Fruit fly (Drosophila melanogaster) whole organism, prepupa: ENCODE data around the gene Hsp83.
A peak's percentile ranks its signal among the peaks of the same experiment; 100 is the strongest.

Experiments used
- Blimp-1 ChIP-seq: fragments of 200-800 bp; sonication (Bioruptor generic); optimal IDR thresholded peaks from 3 replicates; lab custom pipeline; 2017; ENCODE audit warnings: missing biosample characterization, missing genetic modification characterization, mild to moderate bottlenecking, moderate library complexity, missing genetic modification reagents
- CG10631 ChIP-seq: fragments of 200-800 bp; sonication (Bioruptor generic); optimal IDR thresholded peaks from 2 replicates; lab custom pipeline; 2016; ENCODE audit warnings: missing biosample characterization, missing genetic modification characterization
- CG15336 ChIP-seq: fragments of 200-800 bp; sonication (Bioruptor generic); IDR thresholded peaks from 2 replicates; pipeline ENCODE4 v1.3.6; 2022; ENCODE audit warnings: missing biosample characterization, missing genetic modification characterization
- CG1621 ChIP-seq: fragments of 200-800 bp; sonication (Bioruptor generic); optimal IDR thresholded peaks from 3 replicates; lab custom pipeline; 2018; ENCODE audit warnings: missing biosample characterization, mild to moderate bottlenecking, missing genetic modification characterization
- CG16779 ChIP-seq: fragments of 200-800 bp; sonication (Bioruptor generic); optimal IDR thresholded peaks from 3 replicates; lab custom pipeline; 2017; ENCODE audit warnings: missing biosample characterization, mild to moderate bottlenecking, missing genetic modification characterization
- CG3032 ChIP-seq: fragments of 200-800 bp; optimal IDR thresholded peaks from 2 replicates; lab custom pipeline; 2019; ENCODE audit warnings: missing biosample characterization, mild to moderate bottlenecking, missing genetic modification characterization, moderate library complexity
- CG31627 ChIP-seq: fragments of 200-800 bp; sonication (Bioruptor generic); optimal IDR thresholded peaks from 3 replicates; lab custom pipeline; 2016; ENCODE audit warnings: missing biosample characterization, missing genetic modification characterization
- CG34406 ChIP-seq: fragments of 200-800 bp; sonication (Bioruptor generic); optimal IDR thresholded peaks from 3 replicates; lab custom pipeline; 2016; ENCODE audit warnings: missing biosample characterization, missing genetic modification characterization
- CG3919 ChIP-seq: fragments of 200-800 bp; sonication (Bioruptor generic); optimal IDR thresholded peaks from 3 replicates; lab custom pipeline; 2016; ENCODE audit warnings: missing biosample characterization, missing genetic modification characterization
- CG4318 ChIP-seq: fragments of 200-800 bp; sonication (Bioruptor generic); optimal IDR thresholded peaks from 3 replicates; lab custom pipeline; 2017; ENCODE audit warnings: missing biosample characterization, mild to moderate bottlenecking, missing genetic modification characterization
- CG6163 ChIP-seq: fragments of 200-800 bp; sonication (Bioruptor generic); IDR thresholded peaks from 3 replicates; pipeline ENCODE4 v1.3.6; 2022; ENCODE audit warnings: missing biosample characterization, missing genetic modification characterization
- CG6276 ChIP-seq: fragments of 200-800 bp; sonication (Bioruptor generic); optimal IDR thresholded peaks from 2 replicates; lab custom pipeline; 2017; ENCODE audit warnings: missing biosample characterization, mild to moderate bottlenecking, missing genetic modification characterization
- CG6792 ChIP-seq: fragments of 200-800 bp; sonication (Bioruptor generic); optimal IDR thresholded peaks from 3 replicates; lab custom pipeline; 2016; ENCODE audit warnings: missing biosample characterization, missing genetic modification characterization
- CG6808 ChIP-seq: fragments of 200-800 bp; sonication (Bioruptor generic); optimal IDR thresholded peaks from 3 replicates; lab custom pipeline; 2017; ENCODE audit warnings: missing biosample characterization, missing genetic modification characterization, mild to moderate bottlenecking, moderate library complexity, missing genetic modification reagents
- CG6854 ChIP-seq: fragments of 200-800 bp; sonication (Bioruptor generic); optimal IDR thresholded peaks from 2 replicates; lab custom pipeline; 2017; ENCODE audit warnings: missing biosample characterization, mild to moderate bottlenecking, missing genetic modification characterization
- CG8119 ChIP-seq: fragments of 200-800 bp; sonication (Bioruptor generic); IDR thresholded peaks from 3 replicates; pipeline ENCODE4 v1.3.6; 2022; ENCODE audit warnings: missing biosample characterization, missing genetic modification characterization
- CG8632 ChIP-seq: fragments of 200-800 bp; sonication (Bioruptor generic); optimal IDR thresholded peaks from 3 replicates; lab custom pipeline; 2016; ENCODE audit warnings: missing biosample characterization, missing genetic modification characterization
- CG9139 ChIP-seq: fragments of 200-800 bp; sonication (Bioruptor generic); optimal IDR thresholded peaks from 3 replicates; lab custom pipeline; 2017; ENCODE audit warnings: missing biosample characterization, mild to moderate bottlenecking, missing genetic modification characterization
- Eip75B ChIP-seq: fragments of 200-800 bp; sonication (Bioruptor generic); optimal IDR thresholded peaks from 3 replicates; lab custom pipeline; 2016; ENCODE audit warnings: missing biosample characterization, missing genetic modification characterization
- Eip78C ChIP-seq: fragments of 200-800 bp; sonication (Bioruptor generic); peaks from one replicate; lab custom pipeline; 2016; ENCODE audit warnings: missing biosample characterization, missing genetic modification characterization
- Eip93F ChIP-seq: fragments of 200-800 bp; sonication (Bioruptor generic); optimal IDR thresholded peaks from 2 replicates; lab custom pipeline; 2016; ENCODE audit warnings: missing biosample characterization, mild to moderate bottlenecking, missing genetic modification characterization
- Ets21C ChIP-seq: fragments of 200-800 bp; sonication (Bioruptor generic); optimal IDR thresholded peaks from 3 replicates; lab custom pipeline; 2016; ENCODE audit warnings: missing biosample characterization, missing genetic modification characterization
- Gug ChIP-seq: fragments of 200-800 bp; sonication (Bioruptor generic); IDR thresholded peaks from 2 replicates; pipeline ENCODE4 v1.3.6; 2022; ENCODE audit warnings: missing biosample characterization, missing genetic modification characterization
- Hr38 ChIP-seq: sonication (Bioruptor generic); optimal IDR thresholded peaks from 2 replicates; lab custom pipeline; 2016; ENCODE audit warnings: missing biosample characterization, missing genetic modification characterization
- Hr39 ChIP-seq: fragments of 200-800 bp; sonication (Bioruptor generic); optimal IDR thresholded peaks from 2 replicates; lab custom pipeline; 2016; ENCODE audit warnings: missing biosample characterization, missing genetic modification characterization
- Lpt ChIP-seq: fragments of 200-800 bp; sonication (Bioruptor generic); optimal IDR thresholded peaks from 3 replicates; lab custom pipeline; 2016; ENCODE audit warnings: missing biosample characterization, missing genetic modification characterization
- Met ChIP-seq: fragments of 200-800 bp; sonication (Bioruptor generic); optimal IDR thresholded peaks from 3 replicates; lab custom pipeline; 2016; ENCODE audit warnings: missing biosample characterization, missing genetic modification characterization
- OdsH ChIP-seq: fragments of 200-800 bp; sonication (Bioruptor generic); optimal IDR thresholded peaks from 3 replicates; lab custom pipeline; 2016; ENCODE audit warnings: missing biosample characterization, missing genetic modification characterization
- Smox ChIP-seq: fragments of 200-800 bp; sonication (Bioruptor generic); optimal IDR thresholded peaks from 3 replicates; lab custom pipeline; 2016; ENCODE audit warnings: missing biosample characterization, missing genetic modification characterization
- Sox14 ChIP-seq: fragments of 200-800 bp; sonication (Bioruptor generic); optimal IDR thresholded peaks from 3 replicates; lab custom pipeline; 2016; ENCODE audit warnings: missing biosample characterization, missing genetic modification characterization
- Sox15 ChIP-seq: fragments of 200-800 bp; sonication (Bioruptor generic); optimal IDR thresholded peaks from 3 replicates; lab custom pipeline; 2016; ENCODE audit warnings: missing biosample characterization, missing genetic modification characterization
- cyc ChIP-seq: fragments of 200-800 bp; sonication (Bioruptor generic); optimal IDR thresholded peaks from 3 replicates; lab custom pipeline; 2016; ENCODE audit warnings: missing biosample characterization, missing genetic modification characterization
- dsx ChIP-seq: fragments of 200-800 bp; optimal IDR thresholded peaks from 3 replicates; lab custom pipeline; 2019; ENCODE audit warnings: missing biosample characterization, mild to moderate bottlenecking, missing genetic modification characterization, moderate library complexity; ENCODE audit not compliant: poor library complexity, severe bottlenecking
- eg ChIP-seq: fragments of 200-800 bp; sonication (Bioruptor generic); IDR thresholded peaks from 3 replicates; pipeline ENCODE4 v1.3.6; 2022; ENCODE audit warnings: missing biosample characterization, missing genetic modification characterization
- esn ChIP-seq: fragments of 200-800 bp; sonication (Bioruptor generic); optimal IDR thresholded peaks from 2 replicates; lab custom pipeline; 2016; ENCODE audit warnings: missing biosample characterization, mild to moderate bottlenecking, missing genetic modification characterization, moderate library complexity
- fd59A ChIP-seq: fragments of 200-800 bp; sonication (Bioruptor generic); optimal IDR thresholded peaks from 2 replicates; lab custom pipeline; 2017; ENCODE audit warnings: missing biosample characterization, mild to moderate bottlenecking, missing genetic modification characterization, missing genetic modification reagents
- fd85E ChIP-seq: fragments of 200-800 bp; sonication (Bioruptor generic); optimal IDR thresholded peaks from 3 replicates; lab custom pipeline; 2016; ENCODE audit warnings: missing biosample characterization, missing genetic modification characterization
- fkh ChIP-seq: fragments of 200-800 bp; sonication (Bioruptor generic); optimal IDR thresholded peaks from 3 replicates; lab custom pipeline; 2017; ENCODE audit warnings: missing biosample characterization, mild to moderate bottlenecking, missing genetic modification characterization, moderate library complexity
- lz ChIP-seq: fragments of 200-800 bp; sonication (Bioruptor generic); optimal IDR thresholded peaks from 3 replicates; lab custom pipeline; 2016; ENCODE audit warnings: missing biosample characterization, missing genetic modification characterization
- net ChIP-seq: fragments of 200-800 bp; sonication (Bioruptor generic); optimal IDR thresholded peaks from 3 replicates; lab custom pipeline; 2016; ENCODE audit warnings: missing biosample characterization, missing genetic modification characterization
- salr ChIP-seq, 2 experiments: fragments of 200-800 bp; sonication (Bioruptor generic); optimal IDR thresholded peaks; 3 replicates each; lab custom pipeline; 2016 to 2018; ENCODE audit warnings: missing biosample characterization in 2 of 2, missing genetic modification characterization in 2 of 2, mild to moderate bottlenecking in 1 of 2
- spab ChIP-seq: fragments of 200-800 bp; sonication (Bioruptor generic); optimal IDR thresholded peaks from 2 replicates; lab custom pipeline; 2017; ENCODE audit warnings: missing biosample characterization, mild to moderate bottlenecking, missing genetic modification characterization, missing genetic modification reagents
- ss ChIP-seq, 2 experiments: fragments of 200-800 bp; sonication (Bioruptor generic); optimal IDR thresholded peaks; 2 replicates in 1 of 2; 3 replicates in 1 of 2; lab custom pipeline; 2017 to 2018; ENCODE audit warnings: mild to moderate bottlenecking in 2 of 2, missing biosample characterization in 2 of 2, missing genetic modification characterization in 2 of 2, moderate library complexity in 1 of 2
- topi ChIP-seq: fragments of 200-800 bp; sonication (Bioruptor generic); optimal IDR thresholded peaks from 3 replicates; lab custom pipeline; 2016; ENCODE audit warnings: missing biosample characterization, missing genetic modification characterization
- vri ChIP-seq: fragments of 200-800 bp; sonication (Bioruptor generic); optimal IDR thresholded peaks from 3 replicates; lab custom pipeline; 2016; ENCODE audit warnings: missing biosample characterization, mild to moderate bottlenecking, missing genetic modification characterization

Hsp83 gene

dm6 chr3L:3178530-3179096 lies 14.2 kb upstream of the Hsp83 start, which contains the start of the genes MnM and Girdin:
TSS of gene MnM (minus strand) at chr3L:3178580.
TSS of gene Girdin (plus strand) at chr3L:3178930.
- peak; percentile 44 for TF ChIP-seq CG3032 (tag; lab: Kevin White, UChicago)
- TF ChIP-seq Smox (GFP tag; lab: Kevin White, UChicago) = peak; percentile 59
- TF ChIP-seq Hr39 (GFP tag; lab: Kevin White, UChicago) = peak; percentile 81
- peak; percentile 29; the same call in 1 of the 3 replicates for TF ChIP-seq CG6163 (GFP tag; lab: Robert Waterston, UW)
- TF ChIP-seq CG1621 (tag; lab: Kevin White, UChicago) = no peak
- no peak for TF ChIP-seq fd85E (GFP tag; lab: Kevin White, UChicago)
- no peak for TF ChIP-seq spab (GFP tag; lab: Kevin White, UChicago)
- TF ChIP-seq Gug (GFP tag; lab: Robert Waterston, UW) = peak; percentile 28; the same call in 1 of the 2 replicates
- peak; percentile 57 for TF ChIP-seq cyc (GFP tag; lab: Kevin White, UChicago)
- peak; percentile 38 for TF ChIP-seq Sox15 (GFP tag; lab: Kevin White, UChicago)
- no peak for TF ChIP-seq eg (GFP tag; lab: Robert Waterston, UW)
- peak; percentile 76 for TF ChIP-seq esn (GFP tag; lab: Kevin White, UChicago)
- no peak for TF ChIP-seq CG6808
- peak; percentile 79 for TF ChIP-seq CG31627 (GFP tag; lab: Kevin White, UChicago)
- no peak for TF ChIP-seq CG8632
- no peak for TF ChIP-seq Sox14 (GFP tag; lab: Kevin White, UChicago)
- peak; percentile 84 for TF ChIP-seq lz (GFP tag; lab: Kevin White, UChicago)
- TF ChIP-seq net (GFP tag; lab: Kevin White, UChicago) = no peak
- peak; percentile 6 for TF ChIP-seq fd59A (GFP tag; lab: Kevin White, UChicago)
- TF ChIP-seq Lpt (GFP tag; lab: Kevin White, UChicago) = peak; percentile 19
- no peak for TF ChIP-seq CG4318
- no peak for TF ChIP-seq CG6276 (GFP tag; lab: Kevin White, UChicago)
- no peak for TF ChIP-seq Eip78C (GFP tag; lab: Kevin White, UChicago)
- no peak for TF ChIP-seq fkh (GFP tag; lab: Kevin White, UChicago)
- no peak for TF ChIP-seq Hr38 (GFP tag; lab: Kevin White, UChicago)
- no peak for TF ChIP-seq Eip93F (GFP tag; lab: Kevin White, UChicago)
- no peak for TF ChIP-seq Met (GFP tag; lab: Kevin White, UChicago)
- no peak for TF ChIP-seq OdsH (GFP tag; lab: Kevin White, UChicago)
- peak; percentile 11 for TF ChIP-seq CG34406 (GFP tag; lab: Kevin White, UChicago)
- no peak for TF ChIP-seq CG6854

DNA sequence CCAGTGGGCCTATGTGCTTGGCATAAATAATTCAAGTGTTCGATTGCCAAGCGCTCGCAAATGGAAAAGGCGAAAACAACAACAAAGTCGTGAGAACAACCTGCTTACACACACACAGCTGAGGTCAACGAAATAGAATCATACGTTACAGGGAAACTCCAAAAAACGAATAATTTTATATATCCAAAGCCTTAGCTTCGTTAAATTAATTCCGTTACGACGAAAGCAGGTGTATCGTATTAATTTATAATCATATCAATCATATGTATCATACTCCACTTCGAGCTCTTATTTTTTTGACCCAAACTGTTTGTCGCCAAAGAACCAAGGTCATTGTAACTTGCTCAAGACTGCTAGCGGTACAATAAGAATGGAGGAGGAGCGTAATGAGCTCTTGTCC lies 13.3 kb upstream of the Hsp83 start:
- peak; percentile 85 for TF ChIP-seq fd59A (GFP tag; lab: Kevin White, UChicago)
- peak; percentile 93 for TF ChIP-seq Met (GFP tag; lab: Kevin White, UChicago)
- peak; percentile 95 for TF ChIP-seq Hr39 (GFP tag; lab: Kevin White, UChicago)
- TF ChIP-seq CG15336 (GFP tag; lab: Robert Waterston, UW) = peak; percentile 88
- TF ChIP-seq esn (GFP tag; lab: Kevin White, UChicago) = peak; percentile 94
- peak; percentile 89 for TF ChIP-seq CG6854
- TF ChIP-seq Smox (GFP tag; lab: Kevin White, UChicago) = no peak
- TF ChIP-seq CG3919 = peak; percentile 94
- peak; percentile 96 for TF ChIP-seq CG6163 (GFP tag; lab: Robert Waterston, UW)
- TF ChIP-seq CG16779 (tag; lab: Kevin White, UChicago) = peak; percentile 82
- TF ChIP-seq salr (GFP tag; optimal IDR thresholded peaks at IDR 0.05; lab: Kevin White, UChicago) = peak in 1 of 2 experiments; percentile 84
- no peak for TF ChIP-seq vri
- peak; percentile 91 for TF ChIP-seq CG31627 (GFP tag; lab: Kevin White, UChicago)
- peak; percentile 76 for TF ChIP-seq Lpt (GFP tag; lab: Kevin White, UChicago)
- TF ChIP-seq Sox15 (GFP tag; lab: Kevin White, UChicago) = peak; percentile 77
- TF ChIP-seq Gug (GFP tag; lab: Robert Waterston, UW) = peak; percentile 86
- peak; percentile 94 for TF ChIP-seq topi (GFP tag; lab: Kevin White, UChicago)
- peak; percentile 91 for TF ChIP-seq CG3032 (tag; lab: Kevin White, UChicago)
- peak; percentile 93 for TF ChIP-seq lz (GFP tag; lab: Kevin White, UChicago)
- TF ChIP-seq Ets21C (GFP tag; lab: Kevin White, UChicago) = peak; percentile 88
- TF ChIP-seq CG9139 (GFP tag; lab: Kevin White, UChicago) = peak; percentile 86
- peak; percentile 87 for TF ChIP-seq net (GFP tag; lab: Kevin White, UChicago)
- peak; percentile 94 for TF ChIP-seq dsx (GFP tag; lab: Kevin White, UChicago)
- peak; percentile 98 for TF ChIP-seq Eip78C (GFP tag; lab: Kevin White, UChicago)
- TF ChIP-seq ss (GFP tag; optimal IDR thresholded peaks at IDR 0.05; lab: Kevin White, UChicago) = peak in 1 of 2 experiments; percentile 89
- TF ChIP-seq CG6276 (GFP tag; lab: Kevin White, UChicago) = no peak
- TF ChIP-seq CG34406 (GFP tag; lab: Kevin White, UChicago) = peak; percentile 89
- peak; percentile 96 for TF ChIP-seq Eip75B (GFP tag; lab: Kevin White, UChicago)
- TF ChIP-seq Eip93F (GFP tag; lab: Kevin White, UChicago) = peak; percentile 86
- peak; percentile 92 for TF ChIP-seq CG1621 (tag; lab: Kevin White, UChicago)
- TF ChIP-seq CG10631 (GFP tag; lab: Kevin White, UChicago) = no peak
- peak; percentile 93 for TF ChIP-seq CG6792
- TF ChIP-seq Blimp-1 (GFP tag; lab: Kevin White, UChicago) = peak; percentile 76
- no peak for TF ChIP-seq fkh (GFP tag; lab: Kevin White, UChicago)
- TF ChIP-seq CG8119 (GFP tag; lab: Robert Waterston, UW) = peak; percentile 84
